Worm (Caenorhabditis elegans): ENCODE data around the gene K08D9.2.

DNA sequence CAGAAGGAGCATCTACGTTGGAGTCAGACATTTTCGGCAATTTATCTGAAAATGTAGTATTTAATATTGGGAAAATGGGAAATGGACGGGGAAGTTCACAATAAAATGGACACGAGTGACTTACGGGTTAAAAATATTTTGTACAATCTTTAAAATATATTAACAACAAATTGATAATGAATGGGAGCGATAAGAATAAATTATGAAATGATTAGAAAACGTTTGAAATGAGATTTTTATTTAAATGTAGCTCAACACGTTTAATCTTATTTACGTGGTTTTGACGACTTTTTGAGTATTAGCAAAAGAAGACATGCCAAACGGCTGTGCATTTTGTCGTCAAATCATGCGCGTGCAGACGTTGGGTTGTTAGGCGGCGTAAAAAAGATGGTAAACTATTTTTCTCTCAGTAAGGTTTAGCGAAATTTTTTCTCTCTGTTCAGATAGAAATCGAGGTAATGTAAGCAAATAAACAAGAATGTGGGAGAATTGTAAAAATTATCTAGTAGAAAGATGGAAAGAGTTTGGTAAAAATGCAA lies 50.7 kb downstream of the K08D9.2 start, which contains the start of gene fbxa-64:
- TF ChIP-seq saeg-2 (GFP tag; IDR thresholded peaks at IDR 0.05) (no peak), unc-39 (tag; optimal IDR thresholded peaks at IDR 0.05) (no peak), ceh-62 (tag; optimal IDR thresholded peaks at IDR 0.05) (no peak), nhr-28 (tag; optimal IDR thresholded peaks at IDR 0.05) (no peak)

Measured in whole organism, L4 larva.